Fruit fly (Drosophila melanogaster): ENCODE measurements around the gene CG33290.
A peak's percentile ranks its signal among the peaks of the same experiment; 100 is the strongest.

Gene CG33290

dm6 chr3L:21507354-21507928 is 34.7 kb upstream of the CG33290 start, which contains the start of the genes Glg1 and M6 (continued):
- peak; percentile 27 for TF ChIP-seq slou (GFP tag; optimal IDR thresholded peaks at IDR 0.05)
- TF ChIP-seq trem (tag; optimal IDR thresholded peaks at IDR 0.05) = peak; percentile 76
- TF ChIP-seq lab (GFP tag; optimal IDR thresholded peaks at IDR 0.05) = peak; percentile 70
- TF ChIP-seq CG12744 (GFP tag; optimal IDR thresholded peaks at IDR 0.05) = peak; percentile 48
- TF ChIP-seq CG12659 (GFP tag; optimal IDR thresholded peaks at IDR 0.05) = peak; percentile 86
- peak; percentile 38 for TF ChIP-seq CHES-1-like (GFP tag; optimal IDR thresholded peaks at IDR 0.05)
- TF ChIP-seq CG10209 (GFP tag; optimal IDR thresholded peaks at IDR 0.05) = peak; percentile 55
- no peak for TF ChIP-seq CG17912 (GFP tag; optimal IDR thresholded peaks at IDR 0.05)
- peak; percentile 74 for TF ChIP-seq CG4360 (GFP tag; IDR thresholded peaks at IDR 0.05)
- TF ChIP-seq CG30403 (GFP tag; optimal IDR thresholded peaks at IDR 0.05) = peak; percentile 82
- no peak for TF ChIP-seq cad (GFP tag; optimal IDR thresholded peaks at IDR 0.05)
- TF ChIP-seq sug (tag; optimal IDR thresholded peaks at IDR 0.05) = peak; percentile 74
- no peak for TF ChIP-seq odd (GFP tag; optimal IDR thresholded peaks at IDR 0.05)
- TF ChIP-seq repo (GFP tag; optimal IDR thresholded peaks at IDR 0.05) = no peak
- peak; percentile 66 for TF ChIP-seq CG15696 (tag; optimal IDR thresholded peaks at IDR 0.05)
- TF ChIP-seq CG1024 (GFP tag; IDR thresholded peaks at IDR 0.05) = peak; percentile 33; the same call in 1 of the 2 replicates
- no peak for TF ChIP-seq CG6175 (GFP tag; IDR thresholded peaks at IDR 0.05)
- TF ChIP-seq Abd-B (GFP tag; optimal IDR thresholded peaks at IDR 0.05) = peak; percentile 77
- no peak for TF ChIP-seq CG10431 (GFP tag; optimal IDR thresholded peaks at IDR 0.05)
- no peak for TF ChIP-seq fd64A (GFP tag; optimal IDR thresholded peaks at IDR 0.05)
- TF ChIP-seq CG9932 (GFP tag; IDR thresholded peaks at IDR 0.05) = peak; percentile 83
- no peak for TF ChIP-seq run (tag; optimal IDR thresholded peaks at IDR 0.05)
- no peak for TF ChIP-seq sim (GFP tag; IDR thresholded peaks at IDR 0.05)
- 0 out of 2 replicates have a peak, but pooled peaks have one; percentile 32 for TF ChIP-seq CG4404 (GFP tag; IDR thresholded peaks at IDR 0.05)
- TF ChIP-seq ci (GFP tag; IDR thresholded peaks at IDR 0.05) = peak; percentile 43; the same call in 1 of the 3 replicates
- peak; percentile 46 for TF ChIP-seq kay (GFP tag; optimal IDR thresholded peaks at IDR 0.05)
- TF ChIP-seq CG14860 (GFP tag; IDR thresholded peaks at IDR 0.05; ENCODE audit: partially characterized antibody) = peak; percentile 94
- peak; percentile 71 for TF ChIP-seq Meics (GFP tag; optimal IDR thresholded peaks at IDR 0.05)
- peak in 1 of 2 experiments; percentile 40 for TF ChIP-seq Hr78 (GFP tag; optimal IDR thresholded peaks at IDR 0.05)
- peak; percentile 68 for TF ChIP-seq chn (GFP tag; optimal IDR thresholded peaks at IDR 0.05)
- no peak for TF ChIP-seq cas (GFP tag; IDR thresholded peaks at IDR 0.05)
- TF ChIP-seq Taf1 (GFP tag; IDR thresholded peaks at IDR 0.05) = 0 out of 2 replicates have a peak, but pooled peaks have one; percentile 28
- peak; percentile 57 for TF ChIP-seq CG17186 (GFP tag; optimal IDR thresholded peaks at IDR 0.05)
- TF ChIP-seq Dref (GFP tag; IDR thresholded peaks at IDR 0.05) = peak; percentile 89
- TF ChIP-seq CG12219 (GFP tag; optimal IDR thresholded peaks at IDR 0.05) = peak; percentile 31
- TF ChIP-seq CG1792 (GFP tag; optimal IDR thresholded peaks at IDR 0.05) = peak; percentile 27
- TF ChIP-seq CG6683 (GFP tag; optimal IDR thresholded peaks at IDR 0.05) = peak; percentile 8
- TF ChIP-seq bab2 (GFP tag; optimal IDR thresholded peaks at IDR 0.05) = peak; percentile 66
- TF ChIP-seq twi (tag; optimal IDR thresholded peaks at IDR 0.05) = peak; percentile 40
- no peak for TF ChIP-seq Dip2 (GFP tag; IDR thresholded peaks at IDR 0.05)
- no peak for TF ChIP-seq CG2875 (GFP tag; optimal IDR thresholded peaks at IDR 0.05)
- peak; percentile 68 for TF ChIP-seq CG1602 (GFP tag; optimal IDR thresholded peaks at IDR 0.05)
- peak; percentile 50 for TF ChIP-seq CG16863 (GFP tag; optimal IDR thresholded peaks at IDR 0.05)
- no peak for TF ChIP-seq btn (GFP tag; optimal IDR thresholded peaks at IDR 0.05)
- TF ChIP-seq Sox100B (GFP tag; optimal IDR thresholded peaks at IDR 0.05) = peak; percentile 42
- peak; percentile 3 for TF ChIP-seq emc (GFP tag; optimal IDR thresholded peaks at IDR 0.05)
- TF ChIP-seq jing (GFP tag; optimal IDR thresholded peaks at IDR 0.05) = no peak
- peak; percentile 50 for TF ChIP-seq corto (GFP tag; optimal IDR thresholded peaks at IDR 0.05)
- TF ChIP-seq CG1529 (GFP tag; optimal IDR thresholded peaks at IDR 0.05) = no peak
- TF ChIP-seq tin (GFP tag; optimal IDR thresholded peaks at IDR 0.05) = peak; percentile 60

Data from whole organism, embryonic.